Fruit fly (Drosophila melanogaster): ENCODE data around the gene CG42846.

CG42846 gene

DNA sequence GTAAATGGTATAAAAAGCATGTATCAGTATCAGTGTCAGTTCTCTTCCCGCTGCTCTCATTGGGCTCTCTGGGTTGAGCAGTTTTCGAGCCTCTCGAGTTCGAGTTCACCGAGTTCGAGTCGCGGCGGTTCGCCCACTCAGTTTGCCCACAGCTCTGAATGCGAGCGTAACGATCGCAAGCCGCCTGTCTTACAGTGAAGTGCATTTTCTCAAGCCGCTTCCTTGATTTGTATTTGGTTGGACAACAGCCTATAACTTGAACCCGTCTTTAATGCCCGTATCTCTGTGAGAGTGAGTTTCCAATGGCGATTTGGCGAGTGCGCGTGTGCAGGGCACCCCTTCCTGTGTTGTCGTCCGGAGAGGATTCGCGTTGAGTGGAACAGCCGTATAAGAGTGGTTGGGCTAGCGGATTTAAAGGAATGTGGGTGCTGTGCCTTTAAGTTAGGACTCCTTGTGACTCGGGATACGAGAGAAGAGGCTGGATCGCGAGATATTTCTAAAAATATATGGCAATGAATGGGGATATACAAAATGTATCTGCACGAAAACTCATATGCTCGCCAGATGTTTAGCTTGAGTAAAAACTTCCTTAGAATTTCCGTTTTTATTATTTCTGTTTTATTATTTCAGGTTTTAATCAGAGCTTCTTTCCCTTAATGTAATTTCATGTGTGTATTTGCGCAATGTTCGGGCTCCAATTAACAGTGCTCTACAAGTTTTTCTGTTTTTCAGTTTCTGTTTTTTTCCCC is 40.3 kb upstream of the CG42846 start (continued):
- TF ChIP-seq Jarid2 (GFP tag; optimal IDR thresholded peaks at IDR 0.05) (peak; percentile 94), CG6791 (GFP tag; IDR thresholded peaks at IDR 0.05; ENCODE audit: partially characterized antibody) (peak; percentile 43; the same call in 1 of the 3 replicates), ci (GFP tag; IDR thresholded peaks at IDR 0.05) (peak; percentile 77; the same call in 2 of the 3 replicates), ato (GFP tag; IDR thresholded peaks at IDR 0.05; ENCODE audit: partially characterized antibody) (peak; percentile 64; the same call in 1 of the 2 replicates), so (GFP tag; IDR thresholded peaks at IDR 0.05) (peak; percentile 26; the same call in 1 of the 3 replicates), CG13287 (GFP tag; IDR thresholded peaks at IDR 0.05; ENCODE audit: partially characterized antibody) (peak; percentile 51; the same call in 1 of the 2 replicates), CG14667 (GFP tag; IDR thresholded peaks at IDR 0.05) (no peak), CG15479 (GFP tag; optimal IDR thresholded peaks at IDR 0.05) (no peak), Deaf1 (tag; optimal IDR thresholded peaks at IDR 0.05) (peak; percentile 31), Bgb (GFP tag; IDR thresholded peaks at IDR 0.05; ENCODE audit: partially characterized antibody) (peak; percentile 76), Stat92E (GFP tag; optimal IDR thresholded peaks at IDR 0.05) (no peak), CG13894 (tag; optimal IDR thresholded peaks at IDR 0.05) (peak; percentile 43), mirr (GFP tag; optimal IDR thresholded peaks at IDR 0.05) (no peak), croc (GFP tag; conservative IDR thresholded peaks at IDR 0.05) (no peak), CG13624 (GFP tag; optimal IDR thresholded peaks at IDR 0.05) (no peak), az2 (GFP tag; optimal IDR thresholded peaks at IDR 0.05) (no peak), hbn (GFP tag; IDR thresholded peaks at IDR 0.05; ENCODE audit: partially characterized antibody) (0 out of 2 replicates have a peak, but pooled peaks have one; percentile 17), tna (GFP tag; IDR thresholded peaks at IDR 0.05; ENCODE audit: partially characterized antibody) (peak; percentile 67), Opbp (GFP tag; IDR thresholded peaks at IDR 0.05; ENCODE audit: partially characterized antibody) (peak; percentile 63; the same call in 1 of the 3 replicates), amos (GFP tag; IDR thresholded peaks at IDR 0.05; ENCODE audit: partially characterized antibody) (peak; percentile 53; the same call in 1 of the 2 replicates), sima (GFP tag; optimal IDR thresholded peaks at IDR 0.05) (no peak), CG8089 (GFP tag; optimal IDR thresholded peaks at IDR 0.05) (no peak), CG12769 (tag; optimal IDR thresholded peaks at IDR 0.05) (peak; percentile 48), nerfin-2 (GFP tag; IDR thresholded peaks at IDR 0.05; ENCODE audit: partially characterized antibody) (peak; percentile 29; the same call in 1 of the 2 replicates), cg (GFP tag; optimal IDR thresholded peaks at IDR 0.05) (peak; percentile 25), sens-2 (GFP tag; IDR thresholded peaks at IDR 0.05) (peak; percentile 42; the same call in 1 of the 2 replicates), Ssrp (tag; optimal IDR thresholded peaks at IDR 0.05) (no peak), CG33213 (GFP tag; optimal IDR thresholded peaks at IDR 0.05) (no peak), twi (tag; optimal IDR thresholded peaks at IDR 0.05) (peak; percentile 93), Dek (tag; optimal IDR thresholded peaks at IDR 0.05) (no peak), zen2 (GFP tag; IDR thresholded peaks at IDR 0.05; ENCODE audit: partially characterized antibody) (peak; percentile 57; the same call in 2 of the 3 replicates), sob (GFP tag; IDR thresholded peaks at IDR 0.05) (peak; percentile 31; the same call in 1 of the 2 replicates), bbx (GFP tag; IDR thresholded peaks at IDR 0.05; ENCODE audit: partially characterized antibody) (peak; percentile 78), E2f2 (GFP tag; IDR thresholded peaks at IDR 0.05) (0 out of 2 replicates have a peak, but pooled peaks have one; percentile 15), CG12299 (tag; optimal IDR thresholded peaks at IDR 0.05) (peak; percentile 8), D (optimal IDR thresholded peaks at IDR 0.05) (peak; percentile 58), D (GFP tag; optimal IDR thresholded peaks at IDR 0.05) (no peak), btn (GFP tag; optimal IDR thresholded peaks at IDR 0.05) (no peak), Trl (optimal IDR thresholded peaks at IDR 0.05) (peak; percentile 88 to 91), Trl (GFP tag; optimal IDR thresholded peaks at IDR 0.05) (no peak), CG8765 (GFP tag; IDR thresholded peaks at IDR 0.05) (no peak), CG34224 (GFP tag; IDR thresholded peaks at IDR 0.05; ENCODE audit: partially characterized antibody) (peak; percentile 53), CG16815 (GFP tag; optimal IDR thresholded peaks at IDR 0.05) (no peak), gcm (GFP tag; optimal IDR thresholded peaks at IDR 0.05) (peak; percentile 77), otp (GFP tag; IDR thresholded peaks at IDR 0.05) (0 out of 3 replicates have a peak, but pooled peaks have one; percentile 30), CG4730 (GFP tag; IDR thresholded peaks at IDR 0.05) (no peak), Nf-YC (tag; optimal IDR thresholded peaks at IDR 0.05) (peak; percentile 13)

All from whole organism, embryonic.